Worm (Caenorhabditis elegans) whole organism, midembryonic: ENCODE measurements around the gene K07F5.14.

Source experiments
- T22C8.4 ChIP-seq: fragments of 200-800 bp; sonication (Bioruptor generic); IDR thresholded peaks from 2 replicates; pipeline ENCODE4 v1.3.6; 2022; ENCODE audit warnings: missing genetic modification characterization, missing compliant biosample characterization
- cog-1 ChIP-seq: sonication (generic microtip); optimal IDR thresholded peaks from 2 replicates; lab custom pipeline; 2016; ENCODE audit warnings: missing genetic modification characterization, missing compliant biosample characterization
- flt-1 ChIP-seq: fragments of 200-800 bp; sonication (Bioruptor generic); IDR thresholded peaks from 2 replicates; pipeline ENCODE4 v1.3.6; 2022; ENCODE audit warnings: missing genetic modification characterization, missing compliant biosample characterization
- klf-2 ChIP-seq: fragments of 200-800 bp; sonication (Bioruptor generic); conservative IDR thresholded peaks from 2 replicates; pipeline ENCODE4 v1.3.6; 2022; ENCODE audit warnings: missing genetic modification reagents, missing genetic modification characterization, missing compliant biosample characterization
- med-1 ChIP-seq: sonication (generic microtip); optimal IDR thresholded peaks from 2 replicates; lab custom pipeline; 2017; ENCODE audit warnings: missing genetic modification characterization, mild to moderate bottlenecking, missing compliant biosample characterization, antibody characterized with exemption, missing genetic modification reagents; ENCODE audit not compliant: insufficient read depth
- ref-1 ChIP-seq: fragments of 200-800 bp; sonication (Bioruptor generic); conservative IDR thresholded peaks from 2 replicates; pipeline ENCODE4 v1.3.6; 2022; ENCODE audit warnings: missing genetic modification reagents, missing genetic modification characterization, missing compliant biosample characterization
- tab-1 ChIP-seq: fragments of 200-800 bp; sonication (Bioruptor generic); IDR thresholded peaks from 2 replicates; pipeline ENCODE4 v1.3.6; 2022; ENCODE audit warnings: missing genetic modification characterization, missing compliant biosample characterization
- ztf-23 ChIP-seq: fragments of 200-800 bp; sonication (Bioruptor generic); IDR thresholded peaks from 2 replicates; pipeline ENCODE4 v1.3.6; 2022; ENCODE audit warnings: missing genetic modification reagents, missing genetic modification characterization, missing compliant biosample characterization
- ztf-29 ChIP-seq: fragments of 200-800 bp; sonication (Bioruptor generic); IDR thresholded peaks from 2 replicates; pipeline ENCODE4 v1.3.6; 2022; ENCODE audit warnings: missing genetic modification reagents, missing genetic modification characterization, missing compliant biosample characterization

Gene K07F5.14

ce11 chrIV:9855712-9856111 lies 6.3 kb upstream of the K07F5.14 start, which contains the start of gene K07F5.12:
Gene K07F5.12 (plus strand): TSS chrIV:9856012.
- no peak for TF ChIP-seq T22C8.4
- TF ChIP-seq ztf-23, result no peak
- TF ChIP-seq flt-1, result no peak
- no peak for TF ChIP-seq ztf-29 (GFP tag; lab: Robert Waterston, UW)
- no peak for TF ChIP-seq klf-2
- TF ChIP-seq cog-1 (tag; lab: Kevin White, UChicago), result no peak
- no peak for TF ChIP-seq med-1 (GFP tag; lab: Kevin White, UChicago)
- TF ChIP-seq tab-1 (GFP tag; lab: Robert Waterston, UW), result no peak
- TF ChIP-seq ref-1 (GFP tag; lab: Robert Waterston, UW), result no peak

ce11 chrIV:9857952-9858488 lies 4.0 kb upstream of the K07F5.14 start, which contains the start of gene npp-1:
Gene npp-1 (plus strand): TSS chrIV:9858488.
- TF ChIP-seq ztf-29 (GFP tag; lab: Robert Waterston, UW), result no peak
- TF ChIP-seq ref-1 (GFP tag; lab: Robert Waterston, UW), result no peak
- TF ChIP-seq tab-1 (GFP tag; lab: Robert Waterston, UW), result no peak
- no peak for TF ChIP-seq ztf-23
- TF ChIP-seq cog-1 (tag; lab: Kevin White, UChicago), result no peak
- no peak for TF ChIP-seq klf-2
- TF ChIP-seq flt-1, result no peak
- no peak for TF ChIP-seq med-1 (GFP tag; lab: Kevin White, UChicago)
- no peak for TF ChIP-seq T22C8.4

ce11 chrIV:9858970-9859369 lies 3.1 kb upstream of the K07F5.14 start:
- TF ChIP-seq cog-1 (tag; lab: Kevin White, UChicago), result no peak
- no peak for TF ChIP-seq med-1 (GFP tag; lab: Kevin White, UChicago)
- no peak for TF ChIP-seq flt-1
- no peak for TF ChIP-seq tab-1 (GFP tag; lab: Robert Waterston, UW)
- no peak for TF ChIP-seq ztf-23
- TF ChIP-seq ztf-29 (GFP tag; lab: Robert Waterston, UW), result no peak
- no peak for TF ChIP-seq T22C8.4
- no peak for TF ChIP-seq klf-2
- TF ChIP-seq ref-1 (GFP tag; lab: Robert Waterston, UW), result no peak

ce11 chrIV:9863817-9864216 lies 1.8 kb downstream of the K07F5.14 start, which contains the start of gene K07F5.16:
Gene K07F5.16 (plus strand): TSS chrIV:9864117.
- TF ChIP-seq klf-2 (no peak), ztf-23 (no peak), cog-1 (tag; lab: Kevin White, UChicago) (no peak), T22C8.4 (no peak), ztf-29 (GFP tag; lab: Robert Waterston, UW) (no peak)

- TF ChIP-seq klf-2, result no peak
- TF ChIP-seq ref-1 (GFP tag; lab: Robert Waterston, UW), result no peak
- no peak for TF ChIP-seq ztf-23
- no peak for TF ChIP-seq cog-1 (tag; lab: Kevin White, UChicago)
- TF ChIP-seq ztf-29 (GFP tag; lab: Robert Waterston, UW), result no peak
- TF ChIP-seq flt-1, result no peak
- TF ChIP-seq T22C8.4, result no peak
- TF ChIP-seq tab-1 (GFP tag; lab: Robert Waterston, UW), result no peak
- TF ChIP-seq med-1 (GFP tag; lab: Kevin White, UChicago), result no peak
Observed at ce11 chrIV:9864778-9865177, 2.8 kb downstream of the K07F5.14 start, which contains the start of the genes K07F5.15 and K07F5.22. Gene K07F5.15 (plus strand): TSS chrIV:9865078. Gene K07F5.22 (plus strand): TSS chrIV:9865078.

ce11 chrIV:9866865-9867264 lies 4.8 kb downstream of the K07F5.14 start:
- TF ChIP-seq ref-1 (GFP tag; lab: Robert Waterston, UW) (no peak), med-1 (GFP tag; lab: Kevin White, UChicago) (no peak), flt-1 (no peak), T22C8.4 (no peak), ztf-29 (GFP tag; lab: Robert Waterston, UW) (no peak), klf-2 (no peak), ztf-23 (no peak), tab-1 (GFP tag; lab: Robert Waterston, UW) (no peak), cog-1 (tag; lab: Kevin White, UChicago) (no peak)

- no peak for TF ChIP-seq cog-1 (tag; lab: Kevin White, UChicago)
- TF ChIP-seq tab-1 (GFP tag; lab: Robert Waterston, UW), result no peak
Observed at ce11 chrIV:9867915-9868314, 5.9 kb downstream of the K07F5.14 start.

- TF ChIP-seq tab-1 (GFP tag; lab: Robert Waterston, UW) (no peak), T22C8.4 (no peak), flt-1 (no peak), cog-1 (tag; lab: Kevin White, UChicago) (no peak), ztf-29 (GFP tag; lab: Robert Waterston, UW) (no peak), med-1 (GFP tag; lab: Kevin White, UChicago) (no peak), ref-1 (GFP tag; lab: Robert Waterston, UW) (no peak), klf-2 (no peak), ztf-23 (no peak)
Observed at ce11 chrIV:9869344-9869743, 7.3 kb downstream of the K07F5.14 start.

ce11 chrIV:9872210-9872609 lies 10.2 kb downstream of the K07F5.14 start:
- TF ChIP-seq klf-2 (no peak), med-1 (GFP tag; lab: Kevin White, UChicago) (no peak), T22C8.4 (no peak), ztf-29 (GFP tag; lab: Robert Waterston, UW) (no peak), tab-1 (GFP tag; lab: Robert Waterston, UW) (no peak), ref-1 (GFP tag; lab: Robert Waterston, UW) (no peak), cog-1 (tag; lab: Kevin White, UChicago) (no peak), flt-1 (no peak)

ce11 chrIV:9872786-9873185 lies 10.8 kb downstream of the K07F5.14 start:
- TF ChIP-seq tab-1 (GFP tag; lab: Robert Waterston, UW), result no peak
- no peak for TF ChIP-seq flt-1
- no peak for TF ChIP-seq ztf-23
- TF ChIP-seq ztf-29 (GFP tag; lab: Robert Waterston, UW), result no peak
- TF ChIP-seq med-1 (GFP tag; lab: Kevin White, UChicago), result no peak
- TF ChIP-seq T22C8.4, result no peak
- TF ChIP-seq klf-2, result no peak
- TF ChIP-seq ref-1 (GFP tag; lab: Robert Waterston, UW), result no peak
- TF ChIP-seq cog-1 (tag; lab: Kevin White, UChicago), result no peak
